Fruit fly (Drosophila melanogaster): ENCODE data around the gene Ets21C.

Ets21C gene

dm6 chr2L:568030-568429 is 15.3 kb upstream of the Ets21C start, which contains the start of the genes Nle and Sf3b1 (continued):
- TF ChIP-seq C15 (GFP tag; IDR thresholded peaks at IDR 0.05) (no peak), slp2 (GFP tag; optimal IDR thresholded peaks at IDR 0.05) (peak; percentile 37), vvl (GFP tag; IDR thresholded peaks at IDR 0.05) (no peak), seq (GFP tag; IDR thresholded peaks at IDR 0.05) (no peak), knrl (GFP tag; IDR thresholded peaks at IDR 0.05; ENCODE audit: partially characterized antibody) (peak; percentile 96), tna (GFP tag; IDR thresholded peaks at IDR 0.05; ENCODE audit: partially characterized antibody) (peak; percentile 82), CG4404 (GFP tag; IDR thresholded peaks at IDR 0.05) (no peak; the same call in 1 of the 2 replicates), zen2 (GFP tag; IDR thresholded peaks at IDR 0.05; ENCODE audit: partially characterized antibody) (peak; percentile 72; the same call in 1 of the 3 replicates), CG8359 (GFP tag; optimal IDR thresholded peaks at IDR 0.05; ENCODE audit: borderline replicate concordance) (no peak), CG4707 (GFP tag; optimal IDR thresholded peaks at IDR 0.05) (no peak), CG12769 (tag; optimal IDR thresholded peaks at IDR 0.05) (no peak), az2 (GFP tag; optimal IDR thresholded peaks at IDR 0.05) (peak; percentile 6), CG17186 (GFP tag; optimal IDR thresholded peaks at IDR 0.05) (peak; percentile 54), Nf-YC (tag; optimal IDR thresholded peaks at IDR 0.05) (peak; percentile 74), ap (GFP tag; IDR thresholded peaks at IDR 0.05) (no peak), lola (GFP tag; optimal IDR thresholded peaks at IDR 0.05) (peak in 1 of 3 experiments; percentile 52), CG10274 (GFP tag; optimal IDR thresholded peaks at IDR 0.05) (no peak), MESR4 (GFP tag; optimal IDR thresholded peaks at IDR 0.05) (peak; percentile 58), Bdp1 (GFP tag; optimal IDR thresholded peaks at IDR 0.05) (peak; percentile 46), CG14050 (GFP tag; IDR thresholded peaks at IDR 0.05) (no peak), NC2β (GFP tag; optimal IDR thresholded peaks at IDR 0.05) (peak; percentile 59), Elba2 (GFP tag; optimal IDR thresholded peaks at IDR 0.05) (peak; percentile 68), vnd (GFP tag; IDR thresholded peaks at IDR 0.05; ENCODE audit: partially characterized antibody) (peak; percentile 95), otp (GFP tag; IDR thresholded peaks at IDR 0.05) (no peak), lbe (GFP tag; optimal IDR thresholded peaks at IDR 0.05) (no peak), kni (GFP tag; optimal IDR thresholded peaks at IDR 0.05) (no peak), Blimp-1 (GFP tag; optimal IDR thresholded peaks at IDR 0.05) (no peak), gfzf (GFP tag; optimal IDR thresholded peaks at IDR 0.05) (peak; percentile 74), CG15696 (tag; optimal IDR thresholded peaks at IDR 0.05) (peak; percentile 67), CG3995 (GFP tag; optimal IDR thresholded peaks at IDR 0.05) (no peak), CG4730 (GFP tag; IDR thresholded peaks at IDR 0.05) (no peak), CG33557 (GFP tag; optimal IDR thresholded peaks at IDR 0.05) (peak; percentile 53), Hr3 (GFP tag; optimal IDR thresholded peaks at IDR 0.05) (peak; percentile 39), pita (GFP tag; optimal IDR thresholded peaks at IDR 0.05) (no peak), Adf1 (GFP tag; IDR thresholded peaks at IDR 0.05) (peak; percentile 48), Myb (GFP tag; optimal IDR thresholded peaks at IDR 0.05) (peak; percentile 9), CG16815 (GFP tag; optimal IDR thresholded peaks at IDR 0.05) (no peak), CG18599 (GFP tag; optimal IDR thresholded peaks at IDR 0.05) (peak; percentile 9), Scr (GFP tag; IDR thresholded peaks at IDR 0.05; ENCODE audit: partially characterized antibody) (peak; percentile 96), CG9437 (GFP tag; optimal IDR thresholded peaks at IDR 0.05) (no peak), row (GFP tag; IDR thresholded peaks at IDR 0.05) (peak; percentile 88), Six4 (GFP tag; optimal IDR thresholded peaks at IDR 0.05) (peak; percentile 42), CG12659 (GFP tag; optimal IDR thresholded peaks at IDR 0.05) (peak; percentile 53), CG3163 (GFP tag; optimal IDR thresholded peaks at IDR 0.05) (no peak), CG17829 (tag; optimal IDR thresholded peaks at IDR 0.05) (peak; percentile 80), H2.0 (GFP tag; IDR thresholded peaks at IDR 0.05) (no peak), dysf (GFP tag; IDR thresholded peaks at IDR 0.05) (peak; percentile 18; the same call in 1 of the 3 replicates), CG18476 (GFP tag; optimal IDR thresholded peaks at IDR 0.05) (no peak), trem (tag; optimal IDR thresholded peaks at IDR 0.05) (peak; percentile 91), Trl (optimal IDR thresholded peaks at IDR 0.05) (no peak), Trl (GFP tag; optimal IDR thresholded peaks at IDR 0.05) (peak; percentile 35)

Data from whole organism, embryonic.